Worm (Caenorhabditis elegans) whole organism, mixed stage, embryonic: ENCODE results near the gene nhr-145.
"Not testable (repeated sequence)": the region's sequence is repeated elsewhere in the genome, so short reads cannot be mapped to it uniquely, and the experiment has no call there.

Source experiments
- M03D4.4 ChIP-seq: sonication (generic microtip); optimal IDR thresholded peaks from 2 replicates; lab custom pipeline; 2017; ENCODE audit warnings: mild to moderate bottlenecking, missing genetic modification characterization, missing compliant biosample characterization
- bed-3 ChIP-seq: fragments of 200-800 bp; sonication (Bioruptor generic); optimal IDR thresholded peaks from 3 replicates; lab custom pipeline; 2018; ENCODE audit warnings: mild to moderate bottlenecking, missing genetic modification characterization, moderate library complexity, missing compliant biosample characterization
- blmp-1 ChIP-seq: fragments of 150-350 bp; optimal IDR thresholded peaks from 2 replicates; lab custom pipeline; 2014; ENCODE audit warnings: missing biosample characterization, missing genetic modification characterization
- ceh-83 ChIP-seq: fragments of 200-800 bp; sonication (Bioruptor generic); optimal IDR thresholded peaks from 2 replicates; lab custom pipeline; 2018; ENCODE audit warnings: mild to moderate bottlenecking, missing genetic modification characterization, missing compliant biosample characterization
- ces-1 ChIP-seq: fragments of 150-350 bp; optimal IDR thresholded peaks from 2 replicates; lab custom pipeline; 2014; ENCODE audit warnings: missing biosample characterization, missing genetic modification reagents, missing genetic modification characterization
- drap-1 ChIP-seq: fragments of 200-800 bp; sonication (Bioruptor generic); optimal IDR thresholded peaks from 3 replicates; lab custom pipeline; 2018; ENCODE audit warnings: mild to moderate bottlenecking, missing genetic modification characterization, missing compliant biosample characterization
- elt-1 ChIP-seq: sonication (generic microtip); optimal IDR thresholded peaks from 2 replicates; lab custom pipeline; 2017; ENCODE audit warnings: missing genetic modification characterization, mild to moderate bottlenecking, missing compliant biosample characterization, antibody characterized with exemption, moderate library complexity, borderline replicate concordance; ENCODE audit not compliant: insufficient read depth
- flh-1 ChIP-seq: fragments of 200-800 bp; sonication (Bioruptor generic); optimal IDR thresholded peaks from 2 replicates; lab custom pipeline; 2018; ENCODE audit warnings: mild to moderate bottlenecking, missing genetic modification characterization, moderate library complexity, missing compliant biosample characterization
- ham-2 ChIP-seq: fragments of 200-800 bp; sonication (Bioruptor generic); optimal IDR thresholded peaks from 2 replicates; lab custom pipeline; 2018; ENCODE audit warnings: mild to moderate bottlenecking, missing genetic modification characterization, missing compliant biosample characterization
- hlh-1 ChIP-seq: fragments of 150-350 bp; optimal IDR thresholded peaks from 2 replicates; lab custom pipeline; 2014; ENCODE audit warnings: missing biosample characterization, missing genetic modification reagents, missing genetic modification characterization
- lin-32 ChIP-seq: fragments of 200-800 bp; sonication (Bioruptor generic); optimal IDR thresholded peaks from 2 replicates; lab custom pipeline; 2018; ENCODE audit warnings: mild to moderate bottlenecking, missing genetic modification characterization, missing compliant biosample characterization
- lsy-2 ChIP-seq: fragments of 150-350 bp; optimal IDR thresholded peaks from 2 replicates; lab custom pipeline; 2014; ENCODE audit warnings: missing biosample characterization, missing genetic modification characterization
- mab-5 ChIP-seq: fragments of 150-350 bp; optimal IDR thresholded peaks from 2 replicates; lab custom pipeline; 2014; ENCODE audit warnings: missing biosample characterization, missing genetic modification characterization
- mep-1 ChIP-seq: fragments of 150-350 bp; optimal IDR thresholded peaks from 2 replicates; lab custom pipeline; 2017; ENCODE audit warnings: missing biosample characterization, missing genetic modification reagents, missing genetic modification characterization, inconsistent platforms
- mls-2 ChIP-seq: sonication (generic microtip); optimal IDR thresholded peaks from 2 replicates; lab custom pipeline; 2016; ENCODE audit warnings: mild to moderate bottlenecking, missing genetic modification characterization, moderate library complexity, missing compliant biosample characterization
- nhr-12 ChIP-seq: fragments of 150-350 bp; optimal IDR thresholded peaks from 2 replicates; lab custom pipeline; 2014; ENCODE audit warnings: missing biosample characterization, missing genetic modification characterization
- nhr-2 ChIP-seq: fragments of 150-350 bp; optimal IDR thresholded peaks from 2 replicates; lab custom pipeline; 2014; ENCODE audit warnings: missing biosample characterization, missing genetic modification characterization
- nhr-237 ChIP-seq: fragments of 150-350 bp; optimal IDR thresholded peaks from 2 replicates; lab custom pipeline; 2014; ENCODE audit warnings: missing biosample characterization, missing genetic modification characterization
- nhr-28 ChIP-seq: fragments of 150-350 bp; optimal IDR thresholded peaks from 2 replicates; lab custom pipeline; 2014; ENCODE audit warnings: missing biosample characterization, missing genetic modification characterization
- nhr-76 ChIP-seq: sonication (generic microtip); optimal IDR thresholded peaks from 2 replicates; lab custom pipeline; 2017; ENCODE audit warnings: missing biosample characterization, missing genetic modification characterization
- pha-4 ChIP-seq: fragments of 150-350 bp; optimal IDR thresholded peaks from 2 replicates; lab custom pipeline; 2018; ENCODE audit warnings: missing biosample characterization, missing genetic modification reagents, missing genetic modification characterization
- sem-2 ChIP-seq: fragments of 200-800 bp; sonication (Bioruptor generic); optimal IDR thresholded peaks from 2 replicates; lab custom pipeline; 2018; ENCODE audit warnings: mild to moderate bottlenecking, missing genetic modification characterization, missing compliant biosample characterization
- snpc-4 ChIP-seq: fragments of 150-350 bp; optimal IDR thresholded peaks from 2 replicates; lab custom pipeline; 2014; ENCODE audit warnings: missing biosample characterization, missing genetic modification characterization
- sptf-1 ChIP-seq: sonication (generic microtip); optimal IDR thresholded peaks from 2 replicates; lab custom pipeline; 2017; ENCODE audit warnings: mild to moderate bottlenecking, missing genetic modification characterization, moderate library complexity, missing compliant biosample characterization
- tbx-8 ChIP-seq: fragments of 200-800 bp; sonication (Bioruptor generic); optimal IDR thresholded peaks from 2 replicates; lab custom pipeline; 2018; ENCODE audit warnings: mild to moderate bottlenecking, missing genetic modification characterization, moderate library complexity, missing compliant biosample characterization
- unc-120 ChIP-seq: sonication (generic microtip); optimal IDR thresholded peaks from 2 replicates; lab custom pipeline; 2017; ENCODE audit warnings: missing genetic modification characterization, missing compliant biosample characterization; ENCODE audit not compliant: poor library complexity, severe bottlenecking
- unc-39 ChIP-seq: fragments of 150-350 bp; optimal IDR thresholded peaks from 2 replicates; lab custom pipeline; 2014; ENCODE audit warnings: missing biosample characterization, missing genetic modification characterization
- unc-62 ChIP-seq: fragments of 150-350 bp; optimal IDR thresholded peaks from 2 replicates; lab custom pipeline; 2014; ENCODE audit warnings: missing biosample characterization, missing genetic modification reagents, missing genetic modification characterization
- zip-8 ChIP-seq: fragments of 150-350 bp; optimal IDR thresholded peaks from 2 replicates; lab custom pipeline; 2014; ENCODE audit warnings: missing biosample characterization, missing genetic modification characterization

The nhr-145 gene

DNA sequence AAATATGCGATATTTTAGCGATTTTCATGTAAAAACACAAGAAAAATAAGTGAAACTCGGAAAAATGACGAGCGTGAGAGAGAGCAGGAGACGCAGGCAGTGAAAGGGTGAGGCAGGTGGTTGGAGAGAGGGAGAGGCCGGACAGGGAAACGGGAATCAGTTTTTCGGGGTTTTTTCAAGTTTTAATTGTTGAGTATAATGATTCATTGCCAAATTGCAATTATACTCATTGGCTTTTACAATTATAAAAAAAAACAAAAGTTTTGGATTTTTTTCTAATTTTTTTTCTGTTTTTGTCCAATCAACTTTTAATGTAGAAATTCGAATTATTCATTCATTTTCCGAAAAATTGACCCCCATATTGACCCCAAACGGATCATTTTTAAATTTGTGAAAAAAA is 5.0 kb upstream of the nhr-145 start, which contains the start of gene nhr-95:
Gene nhr-95 (minus strand): TSS at position 101 of the 400 bp plus-strand sequence.
- TF ChIP-seq lin-32 = no peak
- TF ChIP-seq drap-1 (GFP tag; lab: Kevin White, UChicago) = peak; percentile 31
- TF ChIP-seq, all 35 proteins: peak for 1

DNA sequence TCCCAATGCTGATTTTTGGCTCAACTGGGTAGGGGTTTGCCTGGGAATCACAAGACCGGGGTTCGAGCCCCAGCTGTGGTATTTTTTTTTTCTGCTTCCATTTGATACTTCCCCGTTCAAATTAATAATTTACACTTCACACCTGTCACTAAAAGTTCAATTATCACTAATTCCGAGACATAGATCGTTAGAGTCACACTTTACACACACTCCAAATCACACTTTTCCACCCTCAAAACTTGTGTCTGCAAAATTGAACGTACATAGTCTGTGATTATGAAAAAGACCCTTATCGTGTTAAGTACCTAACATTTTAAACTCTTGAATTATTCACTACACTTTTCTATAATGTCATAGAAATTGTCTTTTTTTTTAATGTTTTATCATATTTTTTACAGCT is 3.7 kb upstream of the nhr-145 start:
- TF ChIP-seq nhr-28 = no peak
- TF ChIP-seq bed-3 = no peak
- TF ChIP-seq lsy-2 (tag; lab: Kevin White, UChicago) = no peak
- no peak for TF ChIP-seq nhr-76
- TF ChIP-seq nhr-2 (tag; lab: Kevin White, UChicago) = no peak
- no peak for TF ChIP-seq ham-2
- TF ChIP-seq zip-8 (tag; lab: Kevin White, UChicago) = no peak
- TF ChIP-seq, all 35 proteins: peak for 0

DNA sequence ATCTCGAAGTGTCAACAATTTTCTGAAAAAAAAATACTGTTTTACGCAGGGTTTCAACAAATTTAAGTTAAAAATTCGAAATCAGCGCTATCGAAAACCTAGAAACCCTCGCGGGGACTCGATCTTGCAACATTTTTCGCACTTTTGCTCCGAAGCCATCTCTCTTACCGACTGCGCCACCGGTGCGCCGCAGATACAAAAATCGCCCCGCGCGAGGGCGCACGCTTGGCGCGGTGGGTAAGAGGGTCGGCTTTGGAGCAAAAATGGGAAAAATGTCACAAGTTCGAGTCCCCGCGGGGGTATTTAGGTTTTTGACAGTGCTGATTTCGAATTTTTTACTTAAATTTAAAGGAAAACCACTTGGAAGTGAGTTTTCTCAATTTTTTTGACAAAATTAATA is 3.4 kb downstream of the nhr-145 start:
- TF ChIP-seq nhr-76 (no peak), sptf-1 (tag; lab: Kevin White, UChicago) (peak; percentile 5)
- TF ChIP-seq, all 35 proteins: peak for 1

DNA sequence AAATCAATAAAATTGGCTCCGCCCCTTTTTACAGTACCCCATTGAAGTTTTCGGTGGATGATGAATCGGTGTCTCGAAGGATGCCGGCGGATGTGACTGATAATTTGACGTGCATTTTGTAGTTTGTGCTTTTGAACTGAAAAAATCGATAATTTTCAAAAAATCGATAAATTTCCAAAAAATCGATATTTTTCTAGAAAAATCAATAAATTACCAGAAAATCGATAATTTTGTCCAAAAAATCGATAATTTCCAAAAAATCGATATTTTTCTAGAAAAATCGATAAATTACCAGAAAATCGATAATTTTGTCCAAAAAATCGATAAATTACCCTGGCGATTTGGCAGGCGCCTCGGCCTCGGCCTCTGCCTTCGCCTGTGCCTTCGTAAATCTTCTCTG is 12.0 kb downstream of the nhr-145 start:
- TF ChIP-seq nhr-76 = no peak
- no peak for TF ChIP-seq M03D4.4 (tag; lab: Kevin White, UChicago)
- no peak for TF ChIP-seq nhr-2 (tag; lab: Kevin White, UChicago)
- no peak for TF ChIP-seq snpc-4 (tag; lab: Kevin White, UChicago)
- no peak for TF ChIP-seq unc-39 (tag; lab: Kevin White, UChicago)
- TF ChIP-seq sem-2 (GFP tag; lab: Kevin White, UChicago) = no peak
- no peak for TF ChIP-seq mab-5 (tag; lab: Kevin White, UChicago)
- TF ChIP-seq pha-4 (tag; lab: Kevin White, UChicago) = no peak

DNA sequence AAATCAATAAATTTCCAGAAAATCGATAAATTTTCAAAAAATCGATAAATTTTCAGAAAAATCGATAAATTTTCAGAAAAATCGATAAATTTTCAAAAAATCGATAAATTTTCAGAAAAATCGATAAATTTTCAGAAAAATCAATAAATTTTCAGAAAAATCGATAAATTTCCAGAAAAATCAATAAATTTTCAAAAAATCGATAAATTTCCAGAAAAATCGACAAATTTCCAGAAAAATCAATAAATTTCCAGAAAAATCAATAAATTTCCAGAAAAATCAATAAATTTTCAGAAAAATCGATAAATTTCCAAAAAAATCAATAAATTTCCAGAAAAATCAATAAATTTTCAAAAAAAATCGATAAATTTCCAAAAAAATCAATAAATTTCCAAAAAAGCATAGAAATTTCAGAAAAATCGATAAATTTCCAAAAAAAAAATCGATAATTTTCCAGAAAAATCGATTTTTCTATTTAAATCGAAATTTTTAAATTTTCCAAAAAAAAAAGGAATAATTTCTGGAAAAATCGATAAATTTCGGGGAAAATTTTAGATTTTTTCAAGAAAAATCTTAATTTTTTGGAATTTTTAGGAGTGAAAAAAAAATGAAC is 14.2 kb downstream of the nhr-145 start, which contains the start of gene zhp-4:
Gene zhp-4 (minus strand): TSS at position 198 of the 613 bp plus-strand sequence.
- not testable (repeated sequence) for TF ChIP-seq sptf-1 (tag; lab: Kevin White, UChicago); nhr-76; bed-3

DNA sequence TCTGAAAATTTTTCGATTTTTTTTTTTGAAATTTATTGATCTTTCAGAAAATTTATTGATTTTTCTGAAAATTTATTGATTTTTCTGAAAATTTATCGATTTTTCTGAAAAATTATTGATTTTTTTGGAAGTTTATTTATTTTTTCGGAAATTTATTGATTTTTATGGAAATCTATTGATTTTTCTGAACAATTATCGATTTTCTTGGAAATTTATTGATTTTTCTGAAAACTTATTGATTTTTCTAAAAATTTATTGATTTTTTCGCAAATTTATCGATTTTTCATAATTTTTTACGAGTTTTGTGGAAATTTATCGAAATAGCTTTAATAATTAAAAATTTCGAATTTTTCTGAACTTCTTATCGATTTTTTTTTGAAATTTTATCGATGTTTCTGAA is 19.5 kb downstream of the nhr-145 start:
- TF ChIP-seq nhr-237 (tag; lab: Kevin White, UChicago) (no peak), mls-2 (tag; lab: Kevin White, UChicago) (no peak), elt-1 (tag; lab: Kevin White, UChicago) (no peak), ham-2 (no peak), drap-1 (GFP tag; lab: Kevin White, UChicago) (no peak), nhr-28 (no peak), mep-1 (tag; lab: Kevin White, UChicago) (no peak), ceh-83 (GFP tag; lab: Kevin White, UChicago) (no peak), unc-62 (no peak), flh-1 (GFP tag; lab: Kevin White, UChicago) (no peak), zip-8 (tag; lab: Kevin White, UChicago) (no peak), mab-5 (tag; lab: Kevin White, UChicago) (no peak), nhr-12 (tag; lab: Kevin White, UChicago) (no peak), blmp-1 (no peak), lin-32 (no peak), nhr-2 (tag; lab: Kevin White, UChicago) (no peak), unc-39 (tag; lab: Kevin White, UChicago) (no peak), lsy-2 (tag; lab: Kevin White, UChicago) (no peak), unc-120 (no peak)
- TF ChIP-seq, all 35 proteins: peak for 0

DNA sequence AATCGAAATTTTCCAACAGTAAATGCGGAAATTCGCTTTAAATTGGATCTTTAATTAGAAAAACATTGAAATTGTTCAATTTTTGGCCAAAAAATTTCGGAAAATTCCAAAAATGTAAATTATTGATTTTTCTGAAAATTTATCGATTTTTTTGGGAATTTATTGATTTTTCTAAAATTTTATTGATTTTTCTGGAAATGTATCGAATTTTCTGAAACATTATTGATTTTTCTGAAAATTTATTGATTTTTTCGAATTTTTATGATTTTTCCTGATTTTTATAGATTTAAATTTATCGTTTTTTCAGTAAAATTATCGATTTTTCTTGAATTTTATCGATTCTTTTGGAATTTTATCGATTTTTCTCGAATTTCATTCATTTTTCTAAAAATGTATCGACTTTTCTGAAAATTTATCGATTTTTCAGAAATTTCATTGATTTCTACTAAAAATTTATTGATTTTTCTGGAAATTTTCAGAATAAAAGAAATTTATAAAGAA is 29.4 kb downstream of the nhr-145 start:
- TF ChIP-seq bed-3 = no peak
- no peak for TF ChIP-seq nhr-237 (tag; lab: Kevin White, UChicago)
- TF ChIP-seq elt-1 (tag; lab: Kevin White, UChicago) = no peak
- TF ChIP-seq nhr-2 (tag; lab: Kevin White, UChicago) = no peak
- no peak for TF ChIP-seq ces-1 (GFP tag; lab: Kevin White, UChicago)
- TF ChIP-seq lin-32 = no peak
- no peak for TF ChIP-seq hlh-1 (tag; lab: Kevin White, UChicago)
- no peak for TF ChIP-seq tbx-8 (GFP tag; lab: Kevin White, UChicago)
- no peak for TF ChIP-seq nhr-12 (tag; lab: Kevin White, UChicago)
- no peak for TF ChIP-seq ceh-83 (GFP tag; lab: Kevin White, UChicago)
- no peak for TF ChIP-seq flh-1 (GFP tag; lab: Kevin White, UChicago)
